Fruit fly (Drosophila melanogaster) whole organism, pupa: ENCODE data around the gene CG7201.

Source experiments
- CG12605 ChIP-seq: fragments of 200-800 bp; sonication (Bioruptor generic); IDR thresholded peaks from 2 replicates; pipeline ENCODE4 v1.3.6; 2022; ENCODE audit warnings: missing biosample characterization, missing genetic modification characterization
- CG15710 ChIP-seq: fragments of 200-800 bp; sonication (Bioruptor generic); optimal IDR thresholded peaks from 2 replicates; lab custom pipeline; 2018; ENCODE audit warnings: missing biosample characterization, mild to moderate bottlenecking, missing genetic modification characterization, moderate library complexity
- Ets98B ChIP-seq: fragments of 200-800 bp; sonication (Bioruptor generic); IDR thresholded peaks from 2 replicates; pipeline ENCODE4 v1.3.6; 2022; ENCODE audit warnings: missing biosample characterization, missing genetic modification characterization
- Pif1B ChIP-seq: fragments of 200-800 bp; sonication (Bioruptor generic); optimal IDR thresholded peaks from 3 replicates; lab custom pipeline; 2016; ENCODE audit warnings: missing biosample characterization, missing genetic modification characterization
- rn ChIP-seq: fragments of 200-800 bp; sonication (Bioruptor generic); IDR thresholded peaks from 2 replicates; pipeline ENCODE4 v1.3.6; 2022; ENCODE audit warnings: missing biosample characterization, missing genetic modification characterization

- TF ChIP-seq CG12605 (GFP tag; lab: Robert Waterston, UW) = no peak
- TF ChIP-seq Ets98B (GFP tag; lab: Robert Waterston, UW) = no peak; the same call in 1 of the 2 replicates
- no peak for TF ChIP-seq Pif1B (GFP tag; lab: Kevin White, UChicago)
- no peak for TF ChIP-seq CG15710
- no peak for TF ChIP-seq rn (GFP tag; lab: Robert Waterston, UW)
These were observed 8.8 kb upstream of the CG7201 start, which contains the start of the genes CG7194 and Sbp2 for dm6 chr3L:8303912-8304311.
